Fruit fly (Drosophila melanogaster): ENCODE results near the gene CG31862.
A peak's percentile ranks its signal among the peaks of the same experiment; 100 is the strongest.

The CG31862 gene

dm6 chr2L:12365964-12366482, 27.4 kb downstream of the CG31862 start (continued):
- TF ChIP-seq pan (optimal IDR thresholded peaks at IDR 0.05) (no peak), pan (GFP tag; optimal IDR thresholded peaks at IDR 0.05 in 1 of 2, IDR thresholded peaks at IDR 0.05 in 1 of 2) (no peak), CG6765 (GFP tag; optimal IDR thresholded peaks at IDR 0.05) (peak; percentile 52), CG11247 (GFP tag; IDR thresholded peaks at IDR 0.05) (no peak), HmgZ (tag; optimal IDR thresholded peaks at IDR 0.05) (peak; percentile 9), CG12744 (GFP tag; optimal IDR thresholded peaks at IDR 0.05) (no peak), Aef1 (GFP tag; IDR thresholded peaks at IDR 0.05) (no peak), dati (GFP tag; IDR thresholded peaks at IDR 0.05) (no peak), CG17328 (GFP tag; IDR thresholded peaks at IDR 0.05) (no peak), ftz-f1 (GFP tag; optimal IDR thresholded peaks at IDR 0.05) (no peak), Dfd (GFP tag; optimal IDR thresholded peaks at IDR 0.05) (no peak), trh (GFP tag; optimal IDR thresholded peaks at IDR 0.05) (no peak), CG3163 (GFP tag; optimal IDR thresholded peaks at IDR 0.05) (peak; percentile 8), CG12071 (GFP tag; optimal IDR thresholded peaks at IDR 0.05) (peak; percentile 65), Xrp1 (GFP tag; IDR thresholded peaks at IDR 0.05) (peak; percentile 25; the same call in 1 of the 2 replicates), hth (optimal IDR thresholded peaks at IDR 0.05) (no peak), sima (GFP tag; optimal IDR thresholded peaks at IDR 0.05) (no peak), zf30C (GFP tag; optimal IDR thresholded peaks at IDR 0.05) (no peak), nerfin-2 (GFP tag; IDR thresholded peaks at IDR 0.05; ENCODE audit: partially characterized antibody) (no peak), CG11695 (GFP tag; IDR thresholded peaks at IDR 0.05) (no peak), CG30431 (GFP tag; optimal IDR thresholded peaks at IDR 0.05) (no peak), NFAT (GFP tag; IDR thresholded peaks at IDR 0.05) (no peak), CG32772 (GFP tag; IDR thresholded peaks at IDR 0.05) (no peak), CG13123 (GFP tag; optimal IDR thresholded peaks at IDR 0.05) (no peak), Fer1 (GFP tag; optimal IDR thresholded peaks at IDR 0.05) (peak; percentile 63), dan (GFP tag; IDR thresholded peaks at IDR 0.05) (no peak), salm (tag; optimal IDR thresholded peaks at IDR 0.05) (peak; percentile 55), br (optimal IDR thresholded peaks at IDR 0.05) (no peak), CG12299 (tag; optimal IDR thresholded peaks at IDR 0.05) (no peak), chm (GFP tag; IDR thresholded peaks at IDR 0.05) (peak; percentile 49; the same call in 1 of the 2 replicates), CG9437 (GFP tag; optimal IDR thresholded peaks at IDR 0.05) (no peak), CG4282 (GFP tag; optimal IDR thresholded peaks at IDR 0.05) (no peak), CG7963 (GFP tag; IDR thresholded peaks at IDR 0.05; ENCODE audit: partially characterized antibody) (no peak), slbo (GFP tag; IDR thresholded peaks at IDR 0.05) (no peak), CG2678 (tag; optimal IDR thresholded peaks at IDR 0.05) (peak; percentile 39), twi (tag; optimal IDR thresholded peaks at IDR 0.05) (peak; percentile 43), da (GFP tag; optimal IDR thresholded peaks at IDR 0.05) (no peak), CG12236 (GFP tag; optimal IDR thresholded peaks at IDR 0.05) (no peak), CG15011 (GFP tag; optimal IDR thresholded peaks at IDR 0.05) (no peak), jing (GFP tag; optimal IDR thresholded peaks at IDR 0.05) (no peak), Hsf (GFP tag; optimal IDR thresholded peaks at IDR 0.05) (no peak), CG18476 (GFP tag; optimal IDR thresholded peaks at IDR 0.05) (no peak), Rx (GFP tag; IDR thresholded peaks at IDR 0.05) (no peak), CG9727 (GFP tag; optimal IDR thresholded peaks at IDR 0.05) (peak; percentile 1), p53 (GFP tag; optimal IDR thresholded peaks at IDR 0.05) (no peak), Dll (GFP tag; IDR thresholded peaks at IDR 0.05; ENCODE audit: partially characterized antibody) (peak; percentile 55; the same call in 2 of the 4 replicates), Oaz (GFP tag; IDR thresholded peaks at IDR 0.05) (no peak), fru (optimal IDR thresholded peaks at IDR 0.05) (no peak), mld (GFP tag; IDR thresholded peaks at IDR 0.05; ENCODE audit: partially characterized antibody) (no peak), fd3F (GFP tag; optimal IDR thresholded peaks at IDR 0.05) (no peak), hkb (optimal IDR thresholded peaks at IDR 0.05) (no peak), hkb (GFP tag; IDR thresholded peaks at IDR 0.05) (peak; percentile 50; the same call in 1 of the 2 replicates), CG4820 (GFP tag; optimal IDR thresholded peaks at IDR 0.05) (no peak)
